Fruit fly (Drosophila melanogaster): ENCODE data around the gene CG42714.

DNA sequence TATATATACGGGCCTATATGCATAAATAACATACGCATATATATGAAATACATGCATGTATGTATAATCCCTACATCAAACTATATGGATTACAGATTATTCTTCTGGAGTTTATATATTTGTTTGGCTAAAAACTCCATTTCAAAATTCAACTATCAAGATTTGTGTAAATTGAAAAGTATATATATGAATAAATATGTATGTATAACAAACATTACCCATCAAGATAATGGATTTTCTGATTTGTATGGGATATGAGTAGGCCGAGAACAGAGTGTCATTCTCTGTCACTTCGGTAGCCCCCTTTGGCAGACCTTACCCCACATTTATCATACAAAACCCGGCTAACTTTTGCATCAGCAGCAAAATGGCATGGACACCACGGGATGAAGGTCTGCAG, 33.7 kb downstream of the CG42714 start, which contains the start of gene CG8219:
- TF ChIP-seq Snoo (tag; optimal IDR thresholded peaks at IDR 0.05) (no peak), D1 (tag; optimal IDR thresholded peaks at IDR 0.05) (no peak)
